Worm (Caenorhabditis elegans) whole organism, L3 larva: ENCODE data around the gene daf-5.

ENCODE experiments used
- nhr-77 ChIP-seq: fragments of 150-350 bp; optimal IDR thresholded peaks from 2 replicates; lab custom pipeline; 2014; ENCODE audit warnings: missing biosample characterization, missing genetic modification characterization
- sea-2 ChIP-seq: fragments of 150-350 bp; sonication (generic microtip); optimal IDR thresholded peaks from 4 replicates; lab custom pipeline; 2014; ENCODE audit warnings: missing biosample characterization, missing genetic modification reagents, missing genetic modification characterization
- unc-39 ChIP-seq: sonication (generic microtip); optimal IDR thresholded peaks from 4 replicates; lab custom pipeline; 2017; ENCODE audit warnings: missing biosample characterization, missing genetic modification characterization

- no peak for TF ChIP-seq unc-39
- no peak for TF ChIP-seq sea-2
- TF ChIP-seq nhr-77 (tag; lab: Kevin White, UChicago): no peak
Measured at ce11 chrII:14044199-14044598, 7.9 kb downstream of the daf-5 start.
